Worm (Caenorhabditis elegans) whole organism, mixed stage, embryonic: Measurements from ENCODE around the gene epic-2.

Experiments used
- M03D4.4 ChIP-seq: sonication (generic microtip); optimal IDR thresholded peaks from 2 replicates; lab custom pipeline; 2017; ENCODE audit warnings: mild to moderate bottlenecking, missing genetic modification characterization, missing compliant biosample characterization
- bed-3 ChIP-seq: fragments of 200-800 bp; sonication (Bioruptor generic); optimal IDR thresholded peaks from 3 replicates; lab custom pipeline; 2018; ENCODE audit warnings: mild to moderate bottlenecking, missing genetic modification characterization, moderate library complexity, missing compliant biosample characterization
- blmp-1 ChIP-seq: fragments of 150-350 bp; optimal IDR thresholded peaks from 2 replicates; lab custom pipeline; 2014; ENCODE audit warnings: missing biosample characterization, missing genetic modification characterization
- ceh-43 ChIP-seq: fragments of 200-800 bp; sonication (Bioruptor generic); optimal IDR thresholded peaks from 2 replicates; lab custom pipeline; 2018; ENCODE audit warnings: mild to moderate bottlenecking, missing genetic modification characterization, moderate library complexity, missing compliant biosample characterization
- ceh-83 ChIP-seq: fragments of 200-800 bp; sonication (Bioruptor generic); optimal IDR thresholded peaks from 2 replicates; lab custom pipeline; 2018; ENCODE audit warnings: mild to moderate bottlenecking, missing genetic modification characterization, missing compliant biosample characterization
- ces-1 ChIP-seq: fragments of 150-350 bp; optimal IDR thresholded peaks from 2 replicates; lab custom pipeline; 2014; ENCODE audit warnings: missing biosample characterization, missing genetic modification reagents, missing genetic modification characterization
- drap-1 ChIP-seq: fragments of 200-800 bp; sonication (Bioruptor generic); optimal IDR thresholded peaks from 3 replicates; lab custom pipeline; 2018; ENCODE audit warnings: mild to moderate bottlenecking, missing genetic modification characterization, missing compliant biosample characterization
- elt-1 ChIP-seq: sonication (generic microtip); optimal IDR thresholded peaks from 2 replicates; lab custom pipeline; 2017; ENCODE audit warnings: missing genetic modification characterization, mild to moderate bottlenecking, missing compliant biosample characterization, antibody characterized with exemption, moderate library complexity, borderline replicate concordance; ENCODE audit not compliant: insufficient read depth
- flh-1 ChIP-seq: fragments of 200-800 bp; sonication (Bioruptor generic); optimal IDR thresholded peaks from 2 replicates; lab custom pipeline; 2018; ENCODE audit warnings: mild to moderate bottlenecking, missing genetic modification characterization, moderate library complexity, missing compliant biosample characterization
- ham-2 ChIP-seq: fragments of 200-800 bp; sonication (Bioruptor generic); optimal IDR thresholded peaks from 2 replicates; lab custom pipeline; 2018; ENCODE audit warnings: mild to moderate bottlenecking, missing genetic modification characterization, missing compliant biosample characterization
- hlh-1 ChIP-seq: fragments of 150-350 bp; optimal IDR thresholded peaks from 2 replicates; lab custom pipeline; 2014; ENCODE audit warnings: missing biosample characterization, missing genetic modification reagents, missing genetic modification characterization
- lin-13 ChIP-seq: fragments of 150-350 bp; optimal IDR thresholded peaks from 2 replicates; lab custom pipeline; 2014; ENCODE audit warnings: missing biosample characterization, missing genetic modification characterization
- lin-32 ChIP-seq: fragments of 200-800 bp; sonication (Bioruptor generic); optimal IDR thresholded peaks from 2 replicates; lab custom pipeline; 2018; ENCODE audit warnings: mild to moderate bottlenecking, missing genetic modification characterization, missing compliant biosample characterization
- mab-5 ChIP-seq: fragments of 150-350 bp; optimal IDR thresholded peaks from 2 replicates; lab custom pipeline; 2014; ENCODE audit warnings: missing biosample characterization, missing genetic modification characterization
- mep-1 ChIP-seq: fragments of 150-350 bp; optimal IDR thresholded peaks from 2 replicates; lab custom pipeline; 2017; ENCODE audit warnings: missing biosample characterization, missing genetic modification reagents, missing genetic modification characterization, inconsistent platforms
- mls-2 ChIP-seq: sonication (generic microtip); optimal IDR thresholded peaks from 2 replicates; lab custom pipeline; 2016; ENCODE audit warnings: mild to moderate bottlenecking, missing genetic modification characterization, moderate library complexity, missing compliant biosample characterization
- nhr-28 ChIP-seq: fragments of 150-350 bp; optimal IDR thresholded peaks from 2 replicates; lab custom pipeline; 2014; ENCODE audit warnings: missing biosample characterization, missing genetic modification characterization
- nhr-76 ChIP-seq: sonication (generic microtip); optimal IDR thresholded peaks from 2 replicates; lab custom pipeline; 2017; ENCODE audit warnings: missing biosample characterization, missing genetic modification characterization
- sem-2 ChIP-seq: fragments of 200-800 bp; sonication (Bioruptor generic); optimal IDR thresholded peaks from 2 replicates; lab custom pipeline; 2018; ENCODE audit warnings: mild to moderate bottlenecking, missing genetic modification characterization, missing compliant biosample characterization
- tbx-8 ChIP-seq: fragments of 200-800 bp; sonication (Bioruptor generic); optimal IDR thresholded peaks from 2 replicates; lab custom pipeline; 2018; ENCODE audit warnings: mild to moderate bottlenecking, missing genetic modification characterization, moderate library complexity, missing compliant biosample characterization
- unc-120 ChIP-seq: sonication (generic microtip); optimal IDR thresholded peaks from 2 replicates; lab custom pipeline; 2017; ENCODE audit warnings: missing genetic modification characterization, missing compliant biosample characterization; ENCODE audit not compliant: poor library complexity, severe bottlenecking
- unc-39 ChIP-seq: fragments of 150-350 bp; optimal IDR thresholded peaks from 2 replicates; lab custom pipeline; 2014; ENCODE audit warnings: missing biosample characterization, missing genetic modification characterization
- zip-8 ChIP-seq: fragments of 150-350 bp; optimal IDR thresholded peaks from 2 replicates; lab custom pipeline; 2014; ENCODE audit warnings: missing biosample characterization, missing genetic modification characterization
- ztf-11 ChIP-seq: fragments of 150-350 bp; optimal IDR thresholded peaks from 2 replicates; lab custom pipeline; 2014; ENCODE audit warnings: missing biosample characterization, missing genetic modification characterization

The epic-2 gene

DNA sequence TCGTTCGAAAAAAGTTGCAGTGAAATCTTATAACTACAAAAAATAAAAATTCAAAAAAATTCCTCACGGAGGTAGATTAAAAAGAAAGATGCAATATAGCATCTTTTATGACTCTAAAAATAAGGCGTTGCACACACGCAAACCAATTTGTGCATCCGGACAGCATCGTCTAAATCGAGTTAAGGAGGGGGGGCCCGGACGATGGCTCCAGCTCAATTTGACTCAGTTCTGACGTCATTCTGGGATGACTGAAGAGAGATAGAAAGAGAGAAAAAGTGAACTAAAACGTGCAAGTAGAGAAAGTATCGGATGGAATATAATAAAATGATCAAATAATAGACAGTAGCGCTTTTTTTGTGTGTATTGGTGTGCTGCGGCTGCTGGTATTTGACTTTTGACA lies 45.4 kb downstream of the epic-2 start:
- peak; percentile 98 for TF ChIP-seq ces-1 (GFP tag; lab: Kevin White, UChicago)
- TF ChIP-seq tbx-8 (GFP tag; lab: Kevin White, UChicago), result no peak

DNA sequence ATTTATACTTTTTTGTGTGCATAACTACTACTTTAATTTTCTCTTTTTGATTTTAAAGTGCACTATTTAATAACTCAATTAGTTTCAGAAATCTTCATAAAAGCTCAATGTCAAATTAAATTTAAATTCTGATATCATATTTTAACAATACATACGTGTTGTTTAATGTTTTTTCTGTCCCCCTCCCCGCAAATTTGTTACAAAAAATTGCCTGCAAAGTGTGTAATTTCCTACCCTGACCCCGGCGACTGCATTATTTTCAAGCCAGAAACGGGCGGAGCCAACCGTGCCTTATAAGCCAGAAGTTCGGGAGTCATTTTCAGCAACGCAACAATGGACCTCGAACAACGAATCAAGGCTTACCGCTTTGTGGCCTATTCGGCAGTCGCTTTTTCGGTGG lies 47.7 kb downstream of the epic-2 start, which contains the start of gene col-108:
Gene col-108 (plus strand): TSS at position 301 of the 400 bp plus-strand sequence.
- no peak for TF ChIP-seq lin-32 (GFP tag; lab: Kevin White, UChicago)
- no peak for TF ChIP-seq ztf-11 (tag; lab: Kevin White, UChicago)
- no peak for TF ChIP-seq elt-1 (tag; lab: Kevin White, UChicago)
- no peak for TF ChIP-seq hlh-1
- TF ChIP-seq zip-8 (tag; lab: Kevin White, UChicago), result no peak

DNA sequence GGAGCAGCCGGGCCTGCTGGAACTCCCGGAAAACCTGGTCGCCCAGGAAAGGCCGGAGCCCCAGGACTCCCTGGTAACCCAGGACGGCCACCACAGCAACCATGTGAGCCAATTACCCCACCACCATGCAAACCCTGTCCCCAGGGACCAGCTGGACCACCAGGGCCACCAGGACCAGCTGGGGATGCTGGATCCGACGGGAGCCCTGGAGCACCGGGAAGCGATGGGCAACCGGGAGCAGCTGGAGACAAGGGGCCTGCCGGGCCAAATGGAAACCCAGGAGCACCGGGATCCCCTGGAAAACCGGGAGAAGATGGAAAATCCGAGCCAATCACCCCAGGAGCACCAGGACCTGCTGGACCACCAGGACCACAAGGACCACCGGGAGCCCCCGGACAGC lies 48.5 kb downstream of the epic-2 start:
- no peak for TF ChIP-seq unc-120
- TF ChIP-seq mls-2 (tag; lab: Kevin White, UChicago), result peak; percentile 31
- TF ChIP-seq mab-5 (tag; lab: Kevin White, UChicago), result no peak

DNA sequence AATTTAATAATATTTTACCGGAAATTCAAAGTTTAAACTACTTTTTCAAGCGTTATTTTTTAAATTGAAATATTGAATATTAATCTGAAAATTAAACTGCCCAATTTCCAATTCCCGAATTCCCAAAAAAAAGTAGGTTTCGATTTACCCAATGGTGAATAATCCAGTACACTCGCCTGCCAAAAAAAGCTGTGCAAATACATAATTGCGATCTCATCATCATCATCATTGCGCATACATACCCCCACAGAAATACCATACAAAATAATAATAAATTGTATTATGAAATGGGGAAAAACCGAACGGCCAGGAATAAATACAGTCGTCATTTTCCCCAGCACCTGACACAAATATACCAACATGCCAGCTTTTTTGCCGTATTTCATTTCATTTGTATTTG lies 51.3 kb downstream of the epic-2 start, which contains the start of gene Y41D4A.1:
Gene Y41D4A.1 (plus strand): TSS at position 301 of the 400 bp plus-strand sequence.
- TF ChIP-seq ham-2 (GFP tag; lab: Kevin White, UChicago), result no peak
- TF ChIP-seq mep-1 (tag; lab: Kevin White, UChicago), result no peak
- TF ChIP-seq nhr-28 (tag; lab: Kevin White, UChicago), result no peak
- TF ChIP-seq ceh-83, result no peak
- TF ChIP-seq ceh-43 (GFP tag; lab: Kevin White, UChicago), result no peak
- TF ChIP-seq hlh-1, result no peak
- no peak for TF ChIP-seq elt-1 (tag; lab: Kevin White, UChicago)
- TF ChIP-seq nhr-76 (tag; lab: Kevin White, UChicago), result no peak
- TF ChIP-seq ztf-11 (tag; lab: Kevin White, UChicago), result no peak
- TF ChIP-seq ces-1 (GFP tag; lab: Kevin White, UChicago), result no peak
- no peak for TF ChIP-seq unc-120
- no peak for TF ChIP-seq drap-1
- no peak for TF ChIP-seq M03D4.4 (tag; lab: Kevin White, UChicago)
- TF ChIP-seq bed-3 (GFP tag; lab: Kevin White, UChicago), result no peak
- no peak for TF ChIP-seq blmp-1
- TF ChIP-seq flh-1 (GFP tag; lab: Kevin White, UChicago), result no peak
- TF ChIP-seq lin-13 (tag; lab: Kevin White, UChicago), result no peak
- TF ChIP-seq sem-2 (GFP tag; lab: Kevin White, UChicago), result no peak
- no peak for TF ChIP-seq unc-39
- TF ChIP-seq, all 35 proteins: peak for 0
